Worm (Caenorhabditis elegans) whole organism, L3 larva: Measurements from ENCODE around the gene str-85.

Experiments used
- R02D3.7 ChIP-seq: fragments of 150-350 bp; optimal IDR thresholded peaks from 2 replicates; lab custom pipeline; 2014; ENCODE audit warnings: missing biosample characterization, missing genetic modification characterization
- ZK546.5 ChIP-seq: sonication (generic microtip); optimal IDR thresholded peaks from 2 replicates; lab custom pipeline; 2017; ENCODE audit warnings: missing biosample characterization, missing genetic modification characterization
- lin-15B ChIP-seq: fragments of 150-350 bp; optimal IDR thresholded peaks from 2 replicates; lab custom pipeline; 2014; ENCODE audit warnings: missing biosample characterization, missing genetic modification characterization
- nhr-237 ChIP-seq: fragments of 150-350 bp; optimal IDR thresholded peaks from 2 replicates; lab custom pipeline; 2014; ENCODE audit warnings: missing biosample characterization, missing genetic modification characterization
- nhr-25 ChIP-seq: sonication (generic microtip); optimal IDR thresholded peaks from 2 replicates; lab custom pipeline; 2017; ENCODE audit warnings: missing biosample characterization, missing genetic modification characterization
- nhr-28 ChIP-seq: fragments of 150-350 bp; optimal IDR thresholded peaks from 2 replicates; lab custom pipeline; 2014; ENCODE audit warnings: missing biosample characterization, missing genetic modification characterization
- nhr-43 ChIP-seq: sonication (generic microtip); optimal IDR thresholded peaks from 2 replicates; lab custom pipeline; 2016; ENCODE audit warnings: mild to moderate bottlenecking, missing genetic modification characterization, missing compliant biosample characterization; ENCODE audit not compliant: poor library complexity, severe bottlenecking
- pha-4 ChIP-seq: fragments of 150-350 bp; optimal IDR thresholded peaks from 2 replicates; lab custom pipeline; 2014; ENCODE audit warnings: missing biosample characterization, missing genetic modification reagents, missing genetic modification characterization
- snpc-4 ChIP-seq: fragments of 150-350 bp; optimal IDR thresholded peaks from 2 replicates; lab custom pipeline; 2014; ENCODE audit warnings: missing biosample characterization, missing genetic modification characterization
- zag-1 ChIP-seq: fragments of 150-350 bp; optimal IDR thresholded peaks from 2 replicates; lab custom pipeline; 2014; ENCODE audit warnings: missing biosample characterization, missing genetic modification characterization

DNA sequence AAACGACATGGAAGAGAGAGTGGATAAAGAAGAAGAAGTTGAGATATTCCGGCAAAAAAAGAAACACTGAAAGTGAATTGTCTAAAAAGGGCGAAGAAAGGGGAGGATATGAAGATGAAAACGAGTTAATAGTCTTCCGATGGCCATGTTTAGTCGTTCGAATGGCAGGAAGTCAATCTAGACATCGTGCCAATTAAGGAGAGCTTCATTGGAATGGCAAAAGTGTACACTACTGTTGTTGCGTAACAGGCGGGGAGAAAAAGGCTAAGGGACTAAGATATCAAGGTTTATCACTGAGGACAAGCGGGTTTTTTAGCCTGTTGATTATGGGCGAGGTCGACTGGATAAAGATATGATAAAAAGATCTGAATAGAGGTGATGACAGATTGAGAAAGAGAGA, 39.5 kb downstream of the str-85 start:
- TF ChIP-seq lin-15B (tag; lab: Kevin White, UChicago): no peak
- no peak for TF ChIP-seq R02D3.7 (tag; lab: Kevin White, UChicago)
- TF ChIP-seq nhr-43: no peak
- no peak for TF ChIP-seq pha-4 (tag; lab: Kevin White, UChicago)
- TF ChIP-seq snpc-4 (tag; lab: Kevin White, UChicago): no peak
- TF ChIP-seq zag-1 (tag; lab: Kevin White, UChicago): no peak
- no peak for TF ChIP-seq nhr-28 (tag; lab: Kevin White, UChicago)
- no peak for TF ChIP-seq ZK546.5 (tag; lab: Kevin White, UChicago)
- TF ChIP-seq nhr-237 (tag; lab: Kevin White, UChicago): no peak
- peak; percentile 12 for TF ChIP-seq nhr-25
